Worm (Caenorhabditis elegans): ENCODE measurements around the gene F32A5.8.

The F32A5.8 gene

DNA sequence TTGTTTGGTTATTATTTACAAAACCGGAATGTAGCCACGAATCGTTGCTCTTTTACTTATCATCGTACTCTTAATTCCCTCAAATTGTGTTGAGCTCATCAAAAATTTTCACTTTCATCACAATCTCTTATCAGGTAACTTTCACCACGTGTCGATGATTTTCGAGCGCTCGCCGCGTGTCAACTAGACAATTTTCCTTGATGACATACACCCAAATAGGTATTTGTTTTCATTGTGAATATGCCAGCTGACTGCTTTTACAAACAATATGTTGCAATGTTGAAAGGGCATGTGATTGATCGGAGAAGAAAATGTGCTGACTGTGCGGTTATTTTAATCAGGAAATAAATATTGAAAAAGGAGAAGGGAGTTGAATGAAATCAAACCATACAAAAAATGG lies 8.8 kb downstream of the F32A5.8 start (continued):
- no peak for TF ChIP-seq lsl-1 (GFP tag; optimal IDR thresholded peaks at IDR 0.05)
- TF ChIP-seq F57A8.1 (GFP tag; optimal IDR thresholded peaks at IDR 0.05), result no peak
- TF ChIP-seq athp-1 (tag; optimal IDR thresholded peaks at IDR 0.05), result no peak
- no peak for TF ChIP-seq zim-3 (tag; optimal IDR thresholded peaks at IDR 0.05)
- no peak for TF ChIP-seq ztf-6 (GFP tag; IDR thresholded peaks at IDR 0.05)
- TF ChIP-seq cebp-2 (GFP tag; IDR thresholded peaks at IDR 0.05), result no peak

DNA sequence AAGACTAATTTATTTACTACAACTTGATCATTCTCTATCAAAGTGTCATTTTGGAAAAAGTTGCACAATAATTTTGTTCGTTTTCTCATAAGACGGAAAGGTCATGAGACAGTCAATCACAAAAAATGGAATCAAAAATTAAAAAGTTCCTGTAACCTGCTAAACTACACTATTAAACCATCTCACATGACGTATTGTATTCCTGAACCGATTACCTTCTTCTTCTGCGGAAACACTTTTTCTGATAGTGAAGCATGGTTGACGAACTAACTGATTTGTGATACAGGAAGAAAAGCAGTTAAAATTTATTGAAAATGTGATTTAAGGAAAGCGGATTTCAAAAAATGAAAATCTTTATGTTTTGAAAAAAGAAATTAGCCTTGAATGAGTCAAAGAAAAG lies 13.9 kb downstream of the F32A5.8 start:
- TF ChIP-seq repo-1 (tag; optimal IDR thresholded peaks at IDR 0.05) (no peak), nhr-80 (tag; optimal IDR thresholded peaks at IDR 0.05) (peak; percentile 62)

DNA sequence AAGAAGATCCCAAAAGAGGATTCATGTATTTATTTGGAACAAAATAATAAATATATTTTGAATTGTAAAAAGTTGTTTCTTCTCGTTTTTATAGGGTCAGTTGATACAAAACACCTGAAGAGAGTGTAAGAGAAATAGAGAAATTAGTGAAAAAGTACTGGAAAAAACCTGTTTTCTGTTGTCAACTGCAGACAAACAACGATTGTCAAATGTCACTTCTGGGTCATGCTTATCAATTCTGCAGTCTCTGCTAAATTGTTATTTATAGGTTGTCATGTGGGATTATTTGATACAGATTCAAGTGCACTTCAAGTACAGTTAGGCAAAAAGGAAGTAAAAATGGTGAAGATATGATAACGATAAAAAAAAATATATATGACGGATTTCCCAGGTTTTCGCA lies 16.6 kb downstream of the F32A5.8 start:
- TF ChIP-seq K11D2.4 (GFP tag; IDR thresholded peaks at IDR 0.05) (no peak), ztf-25 (GFP tag; IDR thresholded peaks at IDR 0.05) (no peak), pbrm-1 (GFP tag; IDR thresholded peaks at IDR 0.05) (no peak), lin-40 (tag; optimal IDR thresholded peaks at IDR 0.05) (peak; percentile 35), ets-4 (GFP tag; optimal IDR thresholded peaks at IDR 0.05) (no peak), F33H1.4 (GFP tag; IDR thresholded peaks at IDR 0.05) (no peak)

DNA sequence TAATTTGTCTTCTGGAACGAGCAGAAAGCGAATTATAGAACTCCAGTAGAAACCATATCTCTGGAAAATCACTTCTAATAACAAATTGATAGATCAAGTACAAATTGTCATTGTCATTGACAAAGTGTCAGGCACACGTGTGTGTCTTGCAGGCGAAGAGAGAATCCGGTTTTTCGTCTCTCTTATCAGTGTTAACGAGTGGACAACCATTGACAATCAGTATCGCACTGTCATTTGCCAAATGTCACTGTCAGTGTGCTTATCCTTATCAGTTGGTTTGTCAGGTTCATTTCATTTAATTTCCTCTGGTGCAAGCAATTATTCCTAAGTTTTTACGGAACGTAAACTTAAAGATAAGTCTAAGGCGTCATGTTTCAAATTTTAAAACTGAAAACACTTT lies 17.6 kb downstream of the F32A5.8 start:
- no peak for TF ChIP-seq efl-1 (GFP tag; optimal IDR thresholded peaks at IDR 0.05)
- peak; percentile 56 for TF ChIP-seq nhr-80 (tag; optimal IDR thresholded peaks at IDR 0.05)
- no peak for TF ChIP-seq repo-1 (tag; optimal IDR thresholded peaks at IDR 0.05)

DNA sequence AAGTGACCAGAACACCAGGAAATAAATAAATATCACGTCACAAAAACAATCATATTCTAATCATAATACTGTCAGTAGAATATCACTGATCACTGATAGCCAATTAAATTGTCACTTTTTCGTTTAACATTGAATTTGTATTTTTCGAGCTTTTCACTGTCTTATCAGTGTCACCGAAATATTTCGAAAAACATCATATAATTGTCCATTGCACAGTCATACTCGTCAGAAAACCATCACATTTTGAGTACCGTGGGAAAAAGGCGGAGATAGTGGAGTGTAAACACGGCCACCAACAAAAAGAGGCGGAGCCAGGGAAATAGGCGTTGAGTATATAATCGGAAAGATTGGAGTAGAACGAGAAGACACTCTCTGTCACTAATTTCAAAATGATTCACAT lies 21.3 kb downstream of the F32A5.8 start:
- TF ChIP-seq tbp1 (GFP tag; optimal IDR thresholded peaks at IDR 0.05) (no peak), rec-8 (tag; optimal IDR thresholded peaks at IDR 0.05) (no peak), let-607 (tag; optimal IDR thresholded peaks at IDR 0.05) (peak in 1 of 2 experiments; percentile 22), hmg-20 (GFP tag; IDR thresholded peaks at IDR 0.05) (no peak), nhr-80 (tag; optimal IDR thresholded peaks at IDR 0.05) (peak; percentile 90), nhr-27 (tag; optimal IDR thresholded peaks at IDR 0.05) (no peak), athp-1 (tag; optimal IDR thresholded peaks at IDR 0.05) (no peak), F52B5.7 (tag; optimal IDR thresholded peaks at IDR 0.05) (no peak), lin-40 (tag; optimal IDR thresholded peaks at IDR 0.05) (no peak), egrh-3 (GFP tag; IDR thresholded peaks at IDR 0.05) (no peak), atf-7 (tag; optimal IDR thresholded peaks at IDR 0.05) (peak; percentile 54), C17E4.6 (GFP tag; IDR thresholded peaks at IDR 0.05) (no peak), repo-1 (tag; optimal IDR thresholded peaks at IDR 0.05) (no peak), ZK185.1 (tag; optimal IDR thresholded peaks at IDR 0.05; ENCODE audit: poor library complexity, severe bottlenecking) (no peak), fkh-3 (tag; optimal IDR thresholded peaks at IDR 0.05) (no peak), hlh-26 (GFP tag; conservative IDR thresholded peaks at IDR 0.05) (no peak), rcor-1 (GFP tag; IDR thresholded peaks at IDR 0.05) (no peak), ztf-22 (GFP tag; optimal IDR thresholded peaks at IDR 0.05) (peak; percentile 67), snpc-1.3 (tag; optimal IDR thresholded peaks at IDR 0.05; ENCODE audit: insufficient read depth) (no peak), aptf-3 (GFP tag; IDR thresholded peaks at IDR 0.05) (no peak)

DNA sequence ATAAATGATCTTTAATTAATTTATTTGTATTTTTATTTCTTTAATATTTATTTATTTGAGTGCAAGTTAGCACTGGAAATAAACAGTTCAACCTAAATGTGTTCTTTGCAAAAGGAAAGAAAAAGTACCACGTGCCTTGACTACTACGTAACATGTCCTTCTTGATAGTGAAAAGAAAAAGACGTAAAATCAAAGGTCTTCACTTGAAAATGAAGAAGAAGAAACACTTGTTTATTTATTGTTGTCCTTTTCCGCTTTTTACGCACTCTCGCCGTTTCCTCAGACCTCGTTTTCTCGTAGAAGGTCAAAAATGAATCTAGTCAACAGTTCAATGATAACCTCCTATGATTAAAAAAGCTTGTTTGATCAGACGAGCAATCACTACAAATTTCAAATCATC lies 22.0 kb downstream of the F32A5.8 start:
- no peak for TF ChIP-seq ztf-22 (GFP tag; optimal IDR thresholded peaks at IDR 0.05)
- TF ChIP-seq lir-1 (GFP tag; conservative IDR thresholded peaks at IDR 0.05), result no peak
- no peak for TF ChIP-seq unc-130 (GFP tag; optimal IDR thresholded peaks at IDR 0.05)
- no peak for TF ChIP-seq ztf-18 (tag; optimal IDR thresholded peaks at IDR 0.05)
- no peak for TF ChIP-seq nhr-27 (tag; optimal IDR thresholded peaks at IDR 0.05)
- TF ChIP-seq gei-17 (GFP tag; optimal IDR thresholded peaks at IDR 0.05), result no peak
- TF ChIP-seq Y79H2A.3 (GFP tag; conservative IDR thresholded peaks at IDR 0.05), result no peak
- no peak for TF ChIP-seq F33H1.4 (GFP tag; IDR thresholded peaks at IDR 0.05)
- no peak for TF ChIP-seq dox-1 (GFP tag; IDR thresholded peaks at IDR 0.05)
- no peak for TF ChIP-seq snpc-4 (GFP tag; optimal IDR thresholded peaks at IDR 0.05)
- TF ChIP-seq snpc-4 (tag; optimal IDR thresholded peaks at IDR 0.05), result no peak
- no peak for TF ChIP-seq zim-3 (tag; optimal IDR thresholded peaks at IDR 0.05)
- no peak for TF ChIP-seq mcd-1 (GFP tag; IDR thresholded peaks at IDR 0.05)

Data from whole organism, young adult.